Fruit fly (Drosophila melanogaster): Measurements from ENCODE around the gene CG13607.

The CG13607 gene

dm6 chr3R:24151924-24152809 is 36.0 kb upstream of the CG13607 start, which contains the start of the genes p38a and CG6178 (continued):
- TF ChIP-seq gsb (GFP tag; IDR thresholded peaks at IDR 0.05) = peak; percentile 93
- no peak for TF ChIP-seq NC2β (GFP tag; optimal IDR thresholded peaks at IDR 0.05)
- peak; percentile 95 for TF ChIP-seq CG15601 (tag; optimal IDR thresholded peaks at IDR 0.05)
- peak; percentile 96 for TF ChIP-seq Dbx (GFP tag; IDR thresholded peaks at IDR 0.05)
- TF ChIP-seq salm (tag; optimal IDR thresholded peaks at IDR 0.05) = peak; percentile 96
- peak; percentile 89 for TF ChIP-seq CG7987 (GFP tag; optimal IDR thresholded peaks at IDR 0.05)
- TF ChIP-seq wdn (GFP tag; IDR thresholded peaks at IDR 0.05) = peak; percentile 95
- peak; percentile 99 for TF ChIP-seq dmrt99B (tag; optimal IDR thresholded peaks at IDR 0.05)
- TF ChIP-seq hth (optimal IDR thresholded peaks at IDR 0.05) = no peak
- TF ChIP-seq Usf (GFP tag; optimal IDR thresholded peaks at IDR 0.05) = peak; percentile 97
- TF ChIP-seq Side (GFP tag; optimal IDR thresholded peaks at IDR 0.05) = no peak
- TF ChIP-seq CG6272 (GFP tag; IDR thresholded peaks at IDR 0.05) = peak; percentile 94
- peak; percentile 90 for TF ChIP-seq Optix (GFP tag; IDR thresholded peaks at IDR 0.05)
- TF ChIP-seq trem (tag; optimal IDR thresholded peaks at IDR 0.05) = peak; percentile 93
- TF ChIP-seq nerfin-2 (GFP tag; IDR thresholded peaks at IDR 0.05; ENCODE audit: partially characterized antibody) = no peak
- peak in 1 of 2 experiments; percentile 72 for TF ChIP-seq insv (GFP tag; optimal IDR thresholded peaks at IDR 0.05)
- TF ChIP-seq Doc2 (GFP tag; IDR thresholded peaks at IDR 0.05) = peak; percentile 89
- TF ChIP-seq Asciz (GFP tag; optimal IDR thresholded peaks at IDR 0.05) = peak; percentile 97
- TF ChIP-seq CG9876 (GFP tag; optimal IDR thresholded peaks at IDR 0.05) = peak; percentile 13
- peak; percentile 84 for TF ChIP-seq cato (GFP tag; optimal IDR thresholded peaks at IDR 0.05; ENCODE audit: borderline replicate concordance)
- TF ChIP-seq CrebB (tag; optimal IDR thresholded peaks at IDR 0.05) = peak; percentile 82
- no peak for TF ChIP-seq gcm2 (GFP tag; optimal IDR thresholded peaks at IDR 0.05)
- TF ChIP-seq abd-A (tag; optimal IDR thresholded peaks at IDR 0.05) = no peak
- TF ChIP-seq Pdp1 (GFP tag; optimal IDR thresholded peaks at IDR 0.05) = peak; percentile 43 to 53
- TF ChIP-seq HLH4C (GFP tag; IDR thresholded peaks at IDR 0.05; ENCODE audit: partially characterized antibody) = no peak
- peak; percentile 50 for TF ChIP-seq Ets97D (GFP tag; optimal IDR thresholded peaks at IDR 0.05)
- peak; percentile 85 for TF ChIP-seq schlank (tag; optimal IDR thresholded peaks at IDR 0.05)
- peak; percentile 98 for TF ChIP-seq CG32532 (GFP tag; IDR thresholded peaks at IDR 0.05)
- no peak for TF ChIP-seq mld (GFP tag; IDR thresholded peaks at IDR 0.05; ENCODE audit: partially characterized antibody)
- peak; percentile 43 for TF ChIP-seq gro (GFP tag; optimal IDR thresholded peaks at IDR 0.05)
- TF ChIP-seq CG7271 (tag; optimal IDR thresholded peaks at IDR 0.05) = peak; percentile 52
- TF ChIP-seq CG12236 (GFP tag; optimal IDR thresholded peaks at IDR 0.05) = no peak
- no peak for TF ChIP-seq D (optimal IDR thresholded peaks at IDR 0.05)
- TF ChIP-seq D (GFP tag; optimal IDR thresholded peaks at IDR 0.05) = peak; percentile 95
- peak; percentile 87 for TF ChIP-seq peb (GFP tag; IDR thresholded peaks at IDR 0.05)
- TF ChIP-seq CG15479 (GFP tag; optimal IDR thresholded peaks at IDR 0.05) = peak; percentile 39
- no peak for TF ChIP-seq vnd (GFP tag; IDR thresholded peaks at IDR 0.05; ENCODE audit: partially characterized antibody)
- TF ChIP-seq Dip3 (GFP tag; optimal IDR thresholded peaks at IDR 0.05) = peak; percentile 76
- TF ChIP-seq Trl (optimal IDR thresholded peaks at IDR 0.05) = no peak
- TF ChIP-seq Trl (GFP tag; optimal IDR thresholded peaks at IDR 0.05) = peak; percentile 15
- peak; percentile 51 for TF ChIP-seq Antp (GFP tag; optimal IDR thresholded peaks at IDR 0.05)
- peak; percentile 99 for TF ChIP-seq Hr3 (GFP tag; optimal IDR thresholded peaks at IDR 0.05)
- TF ChIP-seq CG4424 (GFP tag; optimal IDR thresholded peaks at IDR 0.05) = peak; percentile 94
- TF ChIP-seq CG6813 (GFP tag; optimal IDR thresholded peaks at IDR 0.05) = peak; percentile 94
- peak; percentile 96 for TF ChIP-seq seq (GFP tag; IDR thresholded peaks at IDR 0.05)
- TF ChIP-seq CG6791 (GFP tag; IDR thresholded peaks at IDR 0.05; ENCODE audit: partially characterized antibody) = 0 out of 3 replicates have a peak, but pooled peaks have one; percentile 51
- peak; percentile 43 for TF ChIP-seq Atf-2 (GFP tag; optimal IDR thresholded peaks at IDR 0.05)
- TF ChIP-seq zfh1 (GFP tag; IDR thresholded peaks at IDR 0.05) = peak; percentile 93
- peak; percentile 89; the same call in 3 of the 4 replicates for TF ChIP-seq chinmo (GFP tag; IDR thresholded peaks at IDR 0.05; ENCODE audit: partially characterized antibody)
